Worm (Caenorhabditis elegans): Measurements from ENCODE around the gene grsp-1.

grsp-1 gene

ce11 chrV:19643015-19643414 is 33.7 kb downstream of the grsp-1 start (continued):
- TF ChIP-seq snpc-3.4 (tag; optimal IDR thresholded peaks at IDR 0.05) (peak; percentile 94), dpff-1 (tag; optimal IDR thresholded peaks at IDR 0.05) (peak; percentile 63), hsf-1 (GFP tag; IDR thresholded peaks at IDR 0.05) (peak; percentile 78), K12H6.12 (tag; optimal IDR thresholded peaks at IDR 0.05) (peak; percentile 77), ztf-28 (GFP tag; IDR thresholded peaks at IDR 0.05) (peak; percentile 75; the same call in 1 of the 2 replicates), lsy-27 (tag; optimal IDR thresholded peaks at IDR 0.05; ENCODE audit: borderline replicate concordance, insufficient read depth) (peak; percentile 89), hmg-1.2 (GFP tag; IDR thresholded peaks at IDR 0.05) (peak; percentile 82), ztf-22 (GFP tag; optimal IDR thresholded peaks at IDR 0.05) (peak; percentile 72), madf-10 (tag; optimal IDR thresholded peaks at IDR 0.05) (peak; percentile 85), madf-8 (GFP tag; conservative IDR thresholded peaks at IDR 0.05) (0 out of 2 replicates have a peak, but pooled peaks have one; percentile 34), nhr-179 (tag; optimal IDR thresholded peaks at IDR 0.05) (peak; percentile 50), mes-4 (tag; optimal IDR thresholded peaks at IDR 0.05) (peak; percentile 94), let-526 (GFP tag; IDR thresholded peaks at IDR 0.05) (peak; percentile 84), pbrm-1 (GFP tag; IDR thresholded peaks at IDR 0.05) (peak; percentile 95), ZK185.1 (tag; optimal IDR thresholded peaks at IDR 0.05; ENCODE audit: poor library complexity, severe bottlenecking) (no peak), F37B4.10 (GFP tag; IDR thresholded peaks at IDR 0.05) (peak; percentile 92; the same call in 1 of the 2 replicates), repo-1 (tag; optimal IDR thresholded peaks at IDR 0.05) (peak; percentile 95), F57A8.1 (GFP tag; optimal IDR thresholded peaks at IDR 0.05) (no peak), ceh-79 (tag; optimal IDR thresholded peaks at IDR 0.05) (peak; percentile 93), D2030.7 (GFP tag; IDR thresholded peaks at IDR 0.05) (peak; percentile 94), K11D2.4 (GFP tag; IDR thresholded peaks at IDR 0.05) (peak; percentile 83), T07F8.4 (tag; optimal IDR thresholded peaks at IDR 0.05) (peak; percentile 91), mel-28 (tag; optimal IDR thresholded peaks at IDR 0.05; ENCODE audit: borderline replicate concordance) (peak; percentile 52), F23B12.7 (tag; optimal IDR thresholded peaks at IDR 0.05; ENCODE audit: insufficient read depth) (peak; percentile 89), egrh-3 (GFP tag; IDR thresholded peaks at IDR 0.05) (peak; percentile 74), Y67H2A.10 (GFP tag; conservative IDR thresholded peaks at IDR 0.05) (peak; percentile 53; the same call in 1 of the 2 replicates), akir-1 (GFP tag; optimal IDR thresholded peaks at IDR 0.05) (no peak), nhr-80 (tag; optimal IDR thresholded peaks at IDR 0.05) (peak; percentile 53), nhr-90 (tag; optimal IDR thresholded peaks at IDR 0.05) (peak; percentile 96), F33H1.4 (GFP tag; IDR thresholded peaks at IDR 0.05) (peak; percentile 62), let-607 (tag; optimal IDR thresholded peaks at IDR 0.05) (peak; percentile 72 to 74), hlh-12 (tag; optimal IDR thresholded peaks at IDR 0.05) (no peak), ekl-4 (GFP tag; IDR thresholded peaks at IDR 0.05) (no peak; the same call in 1 of the 2 replicates), Y56A3A.18 (GFP tag; IDR thresholded peaks at IDR 0.05) (peak; percentile 95), unc-62 (GFP tag; optimal IDR thresholded peaks at IDR 0.05) (no peak), dox-1 (GFP tag; IDR thresholded peaks at IDR 0.05) (no peak; the same call in 1 of the 2 replicates), snpc-4 (GFP tag; optimal IDR thresholded peaks at IDR 0.05) (peak; percentile 80), snpc-4 (tag; optimal IDR thresholded peaks at IDR 0.05) (peak; percentile 34 to 93 (median 83)), rec-8 (tag; optimal IDR thresholded peaks at IDR 0.05) (peak; percentile 91 to 93), rcor-1 (GFP tag; IDR thresholded peaks at IDR 0.05) (peak; percentile 92), tbx-9 (tag; optimal IDR thresholded peaks at IDR 0.05; ENCODE audit: borderline replicate concordance) (peak; percentile 65), lsl-1 (GFP tag; optimal IDR thresholded peaks at IDR 0.05) (peak; percentile 77), unc-130 (GFP tag; optimal IDR thresholded peaks at IDR 0.05) (peak; percentile 88), B0035.1 (tag; optimal IDR thresholded peaks at IDR 0.05) (peak; percentile 77), him-1 (tag; optimal IDR thresholded peaks at IDR 0.05) (peak; percentile 84), lin-40 (tag; optimal IDR thresholded peaks at IDR 0.05) (peak; percentile 92), B0261.1 (tag; optimal IDR thresholded peaks at IDR 0.05) (peak; percentile 98)
